Worm (Caenorhabditis elegans): Measurements from ENCODE around the gene pfn-3.

DNA sequence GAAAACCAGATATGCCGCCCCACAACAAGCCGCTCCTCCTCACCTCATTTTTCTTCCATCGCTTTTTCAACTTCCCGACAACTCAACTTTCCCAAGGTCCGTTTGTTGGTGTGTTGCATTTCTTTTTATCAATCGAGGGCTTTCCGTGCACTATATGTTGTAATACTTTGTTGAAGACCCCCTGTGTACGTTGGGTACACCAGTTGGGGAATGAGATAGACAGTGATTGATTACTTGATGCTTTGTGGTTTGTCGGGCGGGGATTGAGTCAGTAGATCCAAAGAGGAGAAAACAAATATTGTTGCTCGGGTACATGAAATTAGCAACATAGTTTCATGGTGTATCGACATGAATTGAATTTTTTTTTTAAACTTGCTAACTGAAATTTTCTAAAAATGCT is 28.4 kb upstream of the pfn-3 start:
- TF ChIP-seq dao-5 (tag; optimal IDR thresholded peaks at IDR 0.05) = no peak
- TF ChIP-seq him-1 (tag; optimal IDR thresholded peaks at IDR 0.05) = no peak
